Fruit fly (Drosophila melanogaster) whole organism, embryonic: ENCODE measurements around the gene CG31459.

Experiments
- Abd-B ChIP-seq: fragments of 200-800 bp; sonication (Bioruptor generic); optimal IDR thresholded peaks from 2 replicates; lab custom pipeline; 2018; ENCODE audit warnings: missing biosample characterization, mild to moderate bottlenecking, missing genetic modification characterization, moderate library complexity
- Adf1 ChIP-seq: fragments of 200-800 bp; sonication (Bioruptor generic); IDR thresholded peaks from 2 replicates; pipeline ENCODE4 v1.3.6; 2022; ENCODE audit warnings: missing biosample characterization, missing genetic modification characterization
- Atf6 ChIP-seq: fragments of 200-800 bp; sonication (Bioruptor generic); IDR thresholded peaks from 2 replicates; pipeline ENCODE4 v1.3.6; 2022; ENCODE audit warnings: missing biosample characterization, missing genetic modification characterization
- B-H2 ChIP-seq: fragments of 200-800 bp; sonication (Bioruptor generic); optimal IDR thresholded peaks from 2 replicates; lab custom pipeline; 2018; ENCODE audit warnings: missing biosample characterization, mild to moderate bottlenecking, missing genetic modification characterization
- CG10147 ChIP-seq: fragments of 200-800 bp; sonication (Bioruptor generic); optimal IDR thresholded peaks from 2 replicates; lab custom pipeline; 2019; ENCODE audit warnings: missing biosample characterization, mild to moderate bottlenecking, missing genetic modification characterization, moderate library complexity
- CG11085 ChIP-seq: fragments of 200-800 bp; sonication (Bioruptor generic); IDR thresholded peaks from 2 replicates; pipeline ENCODE4 v1.3.6; 2022; ENCODE audit warnings: missing biosample characterization, missing genetic modification characterization
- CG12391 ChIP-seq: fragments of 200-800 bp; sonication (Bioruptor generic); optimal IDR thresholded peaks from 3 replicates; lab custom pipeline; 2018; ENCODE audit warnings: missing biosample characterization, mild to moderate bottlenecking, missing genetic modification characterization, moderate library complexity
- CG12659 ChIP-seq: fragments of 200-800 bp; sonication (Bioruptor generic); optimal IDR thresholded peaks from 3 replicates; lab custom pipeline; 2017; ENCODE audit warnings: mild to moderate bottlenecking, missing biosample characterization, missing genetic modification reagents, missing genetic modification characterization
- CG13624 ChIP-seq: fragments of 200-800 bp; sonication (Bioruptor generic); optimal IDR thresholded peaks from 2 replicates; lab custom pipeline; 2016; ENCODE audit warnings: missing biosample characterization, missing genetic modification characterization
- CG15514 ChIP-seq: fragments of 200-800 bp; sonication (Bioruptor generic); optimal IDR thresholded peaks from 3 replicates; lab custom pipeline; 2017; ENCODE audit warnings: missing biosample characterization, missing genetic modification characterization, mild to moderate bottlenecking, moderate library complexity, missing genetic modification reagents
- CG17612 ChIP-seq: fragments of 200-800 bp; sonication (Bioruptor generic); IDR thresholded peaks from 2 replicates; pipeline ENCODE4 v1.3.6; 2022; ENCODE audit warnings: missing biosample characterization, missing genetic modification characterization
- CG2116 ChIP-seq: fragments of 200-800 bp; sonication (Bioruptor generic); optimal IDR thresholded peaks from 3 replicates; lab custom pipeline; 2018; ENCODE audit warnings: missing biosample characterization, mild to moderate bottlenecking, missing genetic modification characterization
- CG2678 ChIP-seq: fragments of 200-800 bp; sonication (Bioruptor generic); optimal IDR thresholded peaks from 3 replicates; lab custom pipeline; 2019; ENCODE audit warnings: missing biosample characterization, mild to moderate bottlenecking, missing genetic modification characterization, moderate library complexity
- CG30431 ChIP-seq: fragments of 200-800 bp; sonication (Bioruptor generic); optimal IDR thresholded peaks from 2 replicates; lab custom pipeline; 2017; ENCODE audit warnings: missing biosample characterization, missing genetic modification characterization
- CG32772 ChIP-seq: fragments of 200-800 bp; sonication (Bioruptor generic); IDR thresholded peaks from 2 replicates; pipeline ENCODE4 v1.3.6; 2022; ENCODE audit warnings: missing biosample characterization, missing genetic modification characterization
- CG3407 ChIP-seq: fragments of 200-800 bp; sonication (Bioruptor generic); optimal IDR thresholded peaks from 2 replicates; lab custom pipeline; 2018; ENCODE audit warnings: missing biosample characterization, mild to moderate bottlenecking, missing genetic modification characterization
- CG4328 ChIP-seq: fragments of 200-800 bp; sonication (Bioruptor generic); optimal IDR thresholded peaks from 3 replicates; lab custom pipeline; 2017; ENCODE audit warnings: missing biosample characterization, missing genetic modification reagents, missing genetic modification characterization
- CG4424 ChIP-seq: fragments of 200-800 bp; sonication (Bioruptor generic); optimal IDR thresholded peaks from 3 replicates; lab custom pipeline; 2016; ENCODE audit warnings: missing biosample characterization, missing genetic modification characterization
- CG6272 ChIP-seq: fragments of 200-800 bp; sonication (Bioruptor generic); IDR thresholded peaks from 2 replicates; pipeline ENCODE4 v1.3.6; 2022; ENCODE audit warnings: missing biosample characterization, missing genetic modification characterization
- CG6791 ChIP-seq: fragments of 200-800 bp; sonication (Bioruptor generic); IDR thresholded peaks from 3 replicates; pipeline ENCODE4 v1.3.6; 2022; ENCODE audit warnings: missing biosample characterization, missing genetic modification characterization; ENCODE audit not compliant: partially characterized antibody
- CG9437 ChIP-seq: fragments of 200-800 bp; sonication (Bioruptor generic); optimal IDR thresholded peaks from 2 replicates; lab custom pipeline; 2018; ENCODE audit warnings: missing biosample characterization, mild to moderate bottlenecking, missing genetic modification characterization
- CG9932 ChIP-seq: fragments of 200-800 bp; sonication (Bioruptor generic); IDR thresholded peaks from 2 replicates; pipeline ENCODE4 v1.3.6; 2022; ENCODE audit warnings: missing biosample characterization, missing genetic modification characterization
- Drgx ChIP-seq: fragments of 200-800 bp; sonication (Bioruptor generic); IDR thresholded peaks from 2 replicates; pipeline ENCODE4 v1.3.6; 2022; ENCODE audit warnings: missing biosample characterization, missing genetic modification characterization
- Eip74EF ChIP-seq, 2 experiments: fragments of 200-800 bp in 1 of 2; fragments of >200 bp in 1 of 2; sonication (Bioruptor generic) in 1 of 2; optimal IDR thresholded peaks; 2 replicates each; lab custom pipeline; 2017 to 2019; ENCODE audit warnings: missing biosample characterization in 2 of 2, missing genetic modification characterization in 2 of 2, mild to moderate bottlenecking in 1 of 2, moderate library complexity in 1 of 2
- HLH54F ChIP-seq: fragments of 200-800 bp; sonication (Bioruptor generic); optimal IDR thresholded peaks from 3 replicates; lab custom pipeline; 2016; ENCODE audit warnings: missing biosample characterization, missing genetic modification characterization
- Hmx ChIP-seq: fragments of 200-800 bp; sonication (Bioruptor generic); optimal IDR thresholded peaks from 2 replicates; lab custom pipeline; 2016; ENCODE audit warnings: missing biosample characterization, missing genetic modification characterization
- Lhr ChIP-seq: fragments of 200-800 bp; sonication (Bioruptor generic); optimal IDR thresholded peaks from 3 replicates; lab custom pipeline; 2017; ENCODE audit warnings: mild to moderate bottlenecking, missing biosample characterization, missing genetic modification reagents, missing genetic modification characterization
- NC2α ChIP-seq: fragments of 200-800 bp; sonication (Bioruptor generic); optimal IDR thresholded peaks from 2 replicates; lab custom pipeline; 2016; ENCODE audit warnings: missing biosample characterization, missing genetic modification characterization
- Side ChIP-seq: fragments of 200-800 bp; sonication (Bioruptor generic); optimal IDR thresholded peaks from 2 replicates; lab custom pipeline; 2016; ENCODE audit warnings: missing biosample characterization, missing genetic modification characterization
- Spps ChIP-seq: fragments of 200-800 bp; sonication (Bioruptor generic); optimal IDR thresholded peaks from 2 replicates; lab custom pipeline; 2018; ENCODE audit warnings: missing biosample characterization, mild to moderate bottlenecking, missing genetic modification characterization
- Usf ChIP-seq: fragments of 200-800 bp; sonication (Bioruptor generic); optimal IDR thresholded peaks from 2 replicates; lab custom pipeline; 2017; ENCODE audit warnings: missing genotype, missing biosample characterization, missing genetic modification characterization
- Xbp1 ChIP-seq: fragments of 200-800 bp; sonication (Bioruptor generic); optimal IDR thresholded peaks from 3 replicates; lab custom pipeline; 2016; ENCODE audit warnings: missing biosample characterization, mild to moderate bottlenecking, missing genetic modification characterization
- ac ChIP-seq: fragments of 200-800 bp; sonication (Bioruptor generic); optimal IDR thresholded peaks from 3 replicates; lab custom pipeline; 2017; ENCODE audit warnings: missing biosample characterization, mild to moderate bottlenecking, missing genetic modification characterization
- ase ChIP-seq: fragments of 200-800 bp; sonication (Bioruptor generic); IDR thresholded peaks from 3 replicates; pipeline ENCODE4 v1.3.6; 2022; ENCODE audit warnings: missing biosample characterization, missing genetic modification characterization
- br ChIP-seq: fragments of >200 bp; optimal IDR thresholded peaks from 2 replicates; lab custom pipeline; 2017
- btn ChIP-seq: fragments of 200-800 bp; sonication (Bioruptor generic); optimal IDR thresholded peaks from 2 replicates; lab custom pipeline; 2016; ENCODE audit warnings: missing biosample characterization, missing genetic modification characterization
- caup ChIP-seq: fragments of 200-800 bp; sonication (Bioruptor generic); optimal IDR thresholded peaks from 3 replicates; lab custom pipeline; 2017; ENCODE audit warnings: missing biosample characterization, mild to moderate bottlenecking, missing genetic modification characterization, moderate library complexity; ENCODE audit not compliant: severe bottlenecking
- croc ChIP-seq: fragments of 200-800 bp; sonication (Bioruptor generic); conservative IDR thresholded peaks from 3 replicates; pipeline ENCODE4 v1.3.6; 2022; ENCODE audit warnings: missing biosample characterization, missing genetic modification characterization
- esg ChIP-seq: fragments of 200-800 bp; sonication (Bioruptor generic); conservative IDR thresholded peaks from 2 replicates; pipeline ENCODE4 v1.3.6; 2022; ENCODE audit warnings: missing biosample characterization, missing genetic modification characterization
- ewg ChIP-seq: fragments of 200-800 bp; sonication (Bioruptor generic); optimal IDR thresholded peaks from 3 replicates; lab custom pipeline; 2017; ENCODE audit warnings: mild to moderate bottlenecking, missing biosample characterization, missing genetic modification reagents, missing genetic modification characterization
- fd102C ChIP-seq: fragments of 200-800 bp; sonication (Bioruptor generic); optimal IDR thresholded peaks from 2 replicates; lab custom pipeline; 2018; ENCODE audit warnings: missing biosample characterization, mild to moderate bottlenecking, missing genetic modification characterization, moderate library complexity
- grau ChIP-seq: fragments of 200-800 bp; optimal IDR thresholded peaks from 3 replicates; lab custom pipeline; 2019; ENCODE audit warnings: missing biosample characterization, mild to moderate bottlenecking, missing genetic modification characterization, moderate library complexity
- jing ChIP-seq: fragments of 200-800 bp; sonication (Bioruptor generic); optimal IDR thresholded peaks from 2 replicates; lab custom pipeline; 2018; ENCODE audit warnings: missing biosample characterization, mild to moderate bottlenecking, missing genetic modification characterization
- klu ChIP-seq: fragments of 200-800 bp; sonication (Bioruptor generic); IDR thresholded peaks from 2 replicates; pipeline ENCODE4 v1.3.6; 2022; ENCODE audit warnings: missing biosample characterization, missing genetic modification characterization
- maf-S ChIP-seq: fragments of 200-800 bp; sonication (Bioruptor generic); optimal IDR thresholded peaks from 2 replicates; lab custom pipeline; 2016; ENCODE audit warnings: missing biosample characterization, missing genetic modification characterization
- mam ChIP-seq: fragments of 200-800 bp; sonication (Bioruptor generic); optimal IDR thresholded peaks from 3 replicates; lab custom pipeline; 2016; ENCODE audit warnings: missing biosample characterization, missing genetic modification characterization
- ro ChIP-seq: fragments of 200-800 bp; sonication (Bioruptor generic); IDR thresholded peaks from 2 replicates; pipeline ENCODE4 v1.3.6; 2022; ENCODE audit warnings: missing biosample characterization, missing genetic modification characterization
- slp2 ChIP-seq: fragments of 200-800 bp; sonication (Bioruptor generic); optimal IDR thresholded peaks from 2 replicates; lab custom pipeline; 2016; ENCODE audit warnings: missing biosample characterization, missing genetic modification characterization
- ssp ChIP-seq: fragments of 200-800 bp; sonication (Bioruptor generic); IDR thresholded peaks from 2 replicates; pipeline ENCODE4 v1.3.6; 2022; ENCODE audit warnings: missing biosample characterization, missing genetic modification characterization
- twi ChIP-seq: fragments of 200-800 bp; optimal IDR thresholded peaks from 2 replicates; lab custom pipeline; 2019; ENCODE audit warnings: missing biosample characterization, mild to moderate bottlenecking, missing genetic modification characterization, moderate library complexity

CG31459 gene

dm6 chr3R:19846870-19847590 is 6.4 kb downstream of the CG31459 start, which contains the start of gene MICU3 (continued):
- TF ChIP-seq Eip74EF (GFP tag; optimal IDR thresholded peaks at IDR 0.05; lab: Kevin White, UChicago) (no peak), Side (GFP tag; lab: Kevin White, UChicago) (peak; percentile 10), CG15514 (peak; percentile 29), Adf1 (GFP tag; lab: Robert Waterston, UW) (no peak), Xbp1 (GFP tag; lab: Kevin White, UChicago) (peak; percentile 83), B-H2 (GFP tag; lab: Kevin White, UChicago) (no peak), klu (no peak), esg (peak; percentile 66), ro (GFP tag; lab: Robert Waterston, UW) (no peak), mam (GFP tag; lab: Kevin White, UChicago) (peak; percentile 82), maf-S (GFP tag; lab: Kevin White, UChicago) (peak; percentile 57), twi (no peak), Usf (GFP tag; lab: Kevin White, UChicago) (peak; percentile 31), Atf6 (GFP tag; lab: Robert Waterston, UW) (no peak), Spps (tag; lab: Kevin White, UChicago) (peak; percentile 19), Lhr (GFP tag; lab: Kevin White, UChicago) (peak; percentile 28), CG32772 (peak; percentile 59; the same call in 1 of the 2 replicates), slp2 (GFP tag; lab: Kevin White, UChicago) (peak; percentile 47), Drgx (no peak), CG12391 (tag; lab: Kevin White, UChicago) (peak; percentile 70), NC2α (no peak), jing (GFP tag; lab: Kevin White, UChicago) (peak; percentile 21), CG6272 (GFP tag; lab: Robert Waterston, UW) (peak; percentile 47), croc (peak; percentile 17; the same call in 1 of the 3 replicates), Hmx (GFP tag; lab: Kevin White, UChicago) (no peak), HLH54F (GFP tag; lab: Kevin White, UChicago) (peak; percentile 61), CG9932 (GFP tag; lab: Robert Waterston, UW) (peak; percentile 86), CG3407 (GFP tag; lab: Kevin White, UChicago) (no peak), ac (GFP tag; lab: Kevin White, UChicago) (no peak), ewg (peak; percentile 46), CG4328 (GFP tag; lab: Kevin White, UChicago) (no peak), CG2116 (peak; percentile 53), CG30431 (GFP tag; lab: Kevin White, UChicago) (peak; percentile 45), CG11085 (GFP tag; lab: Robert Waterston, UW) (peak; percentile 54), CG4424 (GFP tag; lab: Kevin White, UChicago) (peak; percentile 67), fd102C (GFP tag; lab: Kevin White, UChicago) (no peak), Abd-B (peak; percentile 77), ssp (GFP tag; lab: Robert Waterston, UW) (peak; percentile 37; the same call in 1 of the 2 replicates), CG17612 (GFP tag; lab: Robert Waterston, UW) (no peak), CG2678 (tag; lab: Kevin White, UChicago) (peak; percentile 69), br (lab: Kevin White, UChicago) (no peak), CG10147 (GFP tag; lab: Kevin White, UChicago) (peak; percentile 80), CG13624 (peak; percentile 51), btn (GFP tag; lab: Kevin White, UChicago) (no peak), CG6791 (GFP tag; lab: Robert Waterston, UW) (peak; percentile 71; the same call in 2 of the 3 replicates), CG12659 (peak; percentile 75), CG9437 (peak; percentile 100), ase (GFP tag; lab: Robert Waterston, UW) (0 out of 3 replicates have a peak, but pooled peaks have one; percentile 38), caup (peak; percentile 50), grau (tag; lab: Kevin White, UChicago) (peak; percentile 22)
